Fruit fly (Drosophila melanogaster) whole organism, embryonic: ENCODE results near the gene bwa.
A peak's percentile ranks its signal among the peaks of the same experiment; 100 is the strongest.

Experiments
- CG10147 ChIP-seq: fragments of 200-800 bp; sonication (Bioruptor generic); optimal IDR thresholded peaks from 2 replicates; lab custom pipeline; 2019; ENCODE audit warnings: missing biosample characterization, mild to moderate bottlenecking, missing genetic modification characterization, moderate library complexity
- CG10274 ChIP-seq: fragments of 200-800 bp; sonication (Bioruptor generic); optimal IDR thresholded peaks from 3 replicates; lab custom pipeline; 2017; ENCODE audit warnings: missing biosample characterization, mild to moderate bottlenecking, missing genetic modification characterization
- CG11695 ChIP-seq: fragments of 200-800 bp; sonication (Bioruptor generic); IDR thresholded peaks from 3 replicates; pipeline ENCODE4 v1.3.6; 2022; ENCODE audit warnings: missing biosample characterization, missing genetic modification characterization
- CG14667 ChIP-seq: fragments of 200-800 bp; sonication (Bioruptor generic); IDR thresholded peaks from 2 replicates; pipeline ENCODE4 v1.3.6; 2022; ENCODE audit warnings: missing biosample characterization, missing genetic modification characterization
- CG14860 ChIP-seq: fragments of 200-800 bp; sonication (Bioruptor generic); IDR thresholded peaks from 3 replicates; pipeline ENCODE4 v1.3.6; 2022; ENCODE audit warnings: missing biosample characterization, missing genetic modification characterization; ENCODE audit not compliant: partially characterized antibody
- CG16813 ChIP-seq: fragments of 200-800 bp; sonication (Bioruptor generic); IDR thresholded peaks from 3 replicates; pipeline ENCODE4 v1.3.6; 2022; ENCODE audit warnings: missing biosample characterization, missing genetic modification characterization; ENCODE audit not compliant: partially characterized antibody
- CG17359 ChIP-seq: fragments of 200-800 bp; sonication (Bioruptor generic); optimal IDR thresholded peaks from 3 replicates; lab custom pipeline; 2018; ENCODE audit warnings: missing biosample characterization, mild to moderate bottlenecking, missing genetic modification characterization, moderate library complexity
- CG18599 ChIP-seq: fragments of 200-800 bp; sonication (Bioruptor generic); optimal IDR thresholded peaks from 3 replicates; lab custom pipeline; 2017; ENCODE audit warnings: missing biosample characterization, missing genetic modification characterization, mild to moderate bottlenecking, moderate library complexity, missing genetic modification reagents
- CG2202 ChIP-seq: fragments of 200-800 bp; sonication (Bioruptor generic); optimal IDR thresholded peaks from 2 replicates; lab custom pipeline; 2018; ENCODE audit warnings: missing biosample characterization, mild to moderate bottlenecking, missing genetic modification characterization
- CG2875 ChIP-seq: fragments of 200-800 bp; sonication (Bioruptor generic); optimal IDR thresholded peaks from 2 replicates; lab custom pipeline; 2017; ENCODE audit warnings: missing biosample characterization, mild to moderate bottlenecking, missing genetic modification characterization, missing genetic modification reagents
- CG3407 ChIP-seq: fragments of 200-800 bp; sonication (Bioruptor generic); optimal IDR thresholded peaks from 2 replicates; lab custom pipeline; 2018; ENCODE audit warnings: missing biosample characterization, mild to moderate bottlenecking, missing genetic modification characterization
- CG3847 ChIP-seq: fragments of 200-800 bp; sonication (Bioruptor generic); IDR thresholded peaks from 2 replicates; pipeline ENCODE4 v1.3.6; 2022; ENCODE audit warnings: missing biosample characterization, missing genetic modification characterization
- CG4707 ChIP-seq: fragments of 200-800 bp; sonication (Bioruptor generic); optimal IDR thresholded peaks from 2 replicates; lab custom pipeline; 2018; ENCODE audit warnings: missing biosample characterization, mild to moderate bottlenecking, missing genetic modification characterization, moderate library complexity
- CG6791 ChIP-seq: fragments of 200-800 bp; sonication (Bioruptor generic); IDR thresholded peaks from 3 replicates; pipeline ENCODE4 v1.3.6; 2022; ENCODE audit warnings: missing biosample characterization, missing genetic modification characterization; ENCODE audit not compliant: partially characterized antibody
- CG7271 ChIP-seq: fragments of 200-800 bp; sonication (Bioruptor generic); optimal IDR thresholded peaks from 2 replicates; lab custom pipeline; 2018; ENCODE audit warnings: missing biosample characterization, mild to moderate bottlenecking, missing genetic modification characterization, moderate library complexity
- CG7357 ChIP-seq: fragments of 200-800 bp; sonication (Bioruptor generic); IDR thresholded peaks from 3 replicates; pipeline ENCODE4 v1.3.6; 2022; ENCODE audit warnings: missing biosample characterization, missing genetic modification characterization
- CG8388 ChIP-seq: fragments of 200-800 bp; sonication (Bioruptor generic); optimal IDR thresholded peaks from 2 replicates; lab custom pipeline; 2019; ENCODE audit warnings: missing biosample characterization, mild to moderate bottlenecking, missing genetic modification characterization, moderate library complexity
- CG8765 ChIP-seq: fragments of 200-800 bp; sonication (Bioruptor generic); IDR thresholded peaks from 2 replicates; pipeline ENCODE4 v1.3.6; 2022; ENCODE audit warnings: missing biosample characterization, missing genetic modification characterization
- CG9437 ChIP-seq: fragments of 200-800 bp; sonication (Bioruptor generic); optimal IDR thresholded peaks from 2 replicates; lab custom pipeline; 2018; ENCODE audit warnings: missing biosample characterization, mild to moderate bottlenecking, missing genetic modification characterization
- CTCF ChIP-seq: fragments of 200-800 bp; sonication (Bioruptor generic); optimal IDR thresholded peaks from 2 replicates; lab custom pipeline; 2017; ENCODE audit warnings: missing biosample characterization, mild to moderate bottlenecking, missing genetic modification characterization, moderate library complexity
- Drgx ChIP-seq: fragments of 200-800 bp; sonication (Bioruptor generic); IDR thresholded peaks from 2 replicates; pipeline ENCODE4 v1.3.6; 2022; ENCODE audit warnings: missing biosample characterization, missing genetic modification characterization
- Elba2 ChIP-seq: fragments of 200-800 bp; sonication (Bioruptor generic); optimal IDR thresholded peaks from 3 replicates; lab custom pipeline; 2016; ENCODE audit warnings: missing biosample characterization, missing genetic modification characterization
- Fer1 ChIP-seq: fragments of 200-800 bp; sonication (Bioruptor generic); optimal IDR thresholded peaks from 2 replicates; lab custom pipeline; 2017; ENCODE audit warnings: missing biosample characterization, mild to moderate bottlenecking, missing genetic modification characterization
- Hmr ChIP-seq: fragments of 200-800 bp; sonication (Bioruptor generic); optimal IDR thresholded peaks from 3 replicates; lab custom pipeline; 2017; ENCODE audit warnings: mild to moderate bottlenecking, missing biosample characterization, missing genetic modification reagents, missing genetic modification characterization
- Jarid2 ChIP-seq: fragments of 200-800 bp; sonication (Bioruptor generic); optimal IDR thresholded peaks from 3 replicates; lab custom pipeline; 2017; ENCODE audit warnings: mild to moderate bottlenecking, missing biosample characterization, missing genetic modification reagents, missing genetic modification characterization
- Lhr ChIP-seq: fragments of 200-800 bp; sonication (Bioruptor generic); optimal IDR thresholded peaks from 3 replicates; lab custom pipeline; 2017; ENCODE audit warnings: mild to moderate bottlenecking, missing biosample characterization, missing genetic modification reagents, missing genetic modification characterization
- NC2α ChIP-seq: fragments of 200-800 bp; sonication (Bioruptor generic); optimal IDR thresholded peaks from 2 replicates; lab custom pipeline; 2016; ENCODE audit warnings: missing biosample characterization, missing genetic modification characterization
- Opbp ChIP-seq: fragments of 200-800 bp; sonication (Bioruptor generic); IDR thresholded peaks from 3 replicates; pipeline ENCODE4 v1.3.6; 2022; ENCODE audit warnings: missing biosample characterization, missing genetic modification characterization; ENCODE audit not compliant: partially characterized antibody
- PHDP ChIP-seq: fragments of 200-800 bp; sonication (Bioruptor generic); optimal IDR thresholded peaks from 3 replicates; lab custom pipeline; 2018; ENCODE audit warnings: missing biosample characterization, mild to moderate bottlenecking, missing genetic modification characterization, moderate library complexity
- Side ChIP-seq: fragments of 200-800 bp; sonication (Bioruptor generic); optimal IDR thresholded peaks from 2 replicates; lab custom pipeline; 2016; ENCODE audit warnings: missing biosample characterization, missing genetic modification characterization
- Spps ChIP-seq: fragments of 200-800 bp; sonication (Bioruptor generic); optimal IDR thresholded peaks from 2 replicates; lab custom pipeline; 2018; ENCODE audit warnings: missing biosample characterization, mild to moderate bottlenecking, missing genetic modification characterization
- Usf ChIP-seq: fragments of 200-800 bp; sonication (Bioruptor generic); optimal IDR thresholded peaks from 2 replicates; lab custom pipeline; 2017; ENCODE audit warnings: missing genotype, missing biosample characterization, missing genetic modification characterization
- bigmax ChIP-seq: fragments of 200-800 bp; sonication (Bioruptor generic); optimal IDR thresholded peaks from 2 replicates; lab custom pipeline; 2018; ENCODE audit warnings: missing biosample characterization, mild to moderate bottlenecking, missing genetic modification characterization
- cad ChIP-seq: fragments of >200 bp; optimal IDR thresholded peaks from 2 replicates; lab custom pipeline; 2017; ENCODE audit warnings: missing biosample characterization, missing genetic modification characterization
- ci ChIP-seq: fragments of 200-800 bp; sonication (Bioruptor generic); IDR thresholded peaks from 3 replicates; pipeline ENCODE4 v1.3.6; 2022; ENCODE audit warnings: missing biosample characterization, missing genetic modification characterization
- corto ChIP-seq: fragments of 200-800 bp; sonication (Bioruptor generic); optimal IDR thresholded peaks from 2 replicates; lab custom pipeline; 2016; ENCODE audit warnings: missing biosample characterization, mild to moderate bottlenecking, missing genetic modification characterization, moderate library complexity
- crol ChIP-seq: fragments of 200-800 bp; sonication (Bioruptor generic); IDR thresholded peaks from 2 replicates; pipeline ENCODE4 v1.3.6; 2022; ENCODE audit warnings: missing biosample characterization, missing genetic modification characterization
- da ChIP-seq: fragments of 200-800 bp; sonication (Bioruptor generic); optimal IDR thresholded peaks from 2 replicates; lab custom pipeline; 2016; ENCODE audit warnings: missing biosample characterization, missing genetic modification characterization
- dmrt11E ChIP-seq: fragments of 200-800 bp; sonication (Bioruptor generic); optimal IDR thresholded peaks from 3 replicates; lab custom pipeline; 2018; ENCODE audit warnings: missing biosample characterization, mild to moderate bottlenecking, missing genetic modification characterization, moderate library complexity
- dpn ChIP-seq, 2 experiments: fragments of 200-800 bp; sonication (Bioruptor generic); optimal IDR thresholded peaks; 3 replicates each; lab custom pipeline; 2016; ENCODE audit warnings: missing biosample characterization in 2 of 2, missing genetic modification characterization in 2 of 2
- exex ChIP-seq: fragments of 200-800 bp; sonication (Bioruptor generic); optimal IDR thresholded peaks from 4 replicates; lab custom pipeline; 2018; ENCODE audit warnings: missing biosample characterization, mild to moderate bottlenecking, missing genetic modification characterization, moderate library complexity
- hkb ChIP-seq, 2 experiments: fragments of 200-800 bp in 1 of 2; fragments of >200 bp in 1 of 2; sonication (Bioruptor generic) in 1 of 2; IDR thresholded peaks in 1 of 2; optimal IDR thresholded peaks in 1 of 2; 2 replicates each; pipeline versions ENCODE4 v1.3.6 to Lab custom; 2017 to 2022; ENCODE audit warnings: missing biosample characterization in 1 of 2, missing genetic modification characterization in 1 of 2
- ind ChIP-seq: fragments of 200-800 bp; sonication (Bioruptor generic); optimal IDR thresholded peaks from 3 replicates; lab custom pipeline; 2016; ENCODE audit warnings: missing biosample characterization, missing genetic modification characterization
- rib ChIP-seq: fragments of 200-800 bp; sonication (Bioruptor generic); IDR thresholded peaks from 2 replicates; pipeline ENCODE4 v1.3.6; 2022; ENCODE audit warnings: missing biosample characterization, missing genetic modification characterization
- sc ChIP-seq, 3 experiments: fragments of >200 bp in 2 of 3; fragments of 200-800 bp in 1 of 3; sonication (Bioruptor generic) in 1 of 3; optimal IDR thresholded peaks; 2 replicates in 2 of 3; 3 replicates in 1 of 3; lab custom pipeline; 2017; ENCODE audit warnings: mild to moderate bottlenecking in 1 of 3, missing biosample characterization in 1 of 3, missing genetic modification characterization in 1 of 3, missing genetic modification reagents in 1 of 3
- sens-2 ChIP-seq: fragments of 200-800 bp; sonication (Bioruptor generic); IDR thresholded peaks from 2 replicates; pipeline ENCODE4 v1.3.6; 2022; ENCODE audit warnings: missing biosample characterization, missing genetic modification characterization
- shn ChIP-seq: fragments of 200-800 bp; sonication (Bioruptor generic); optimal IDR thresholded peaks from 3 replicates; lab custom pipeline; 2016; ENCODE audit warnings: missing biosample characterization, missing genetic modification characterization
- sqz ChIP-seq: fragments of 200-800 bp; sonication (Bioruptor generic); optimal IDR thresholded peaks from 3 replicates; lab custom pipeline; 2018; ENCODE audit warnings: missing biosample characterization, mild to moderate bottlenecking, missing genetic modification characterization
- stwl ChIP-seq: fragments of 200-800 bp; sonication (Bioruptor generic); optimal IDR thresholded peaks from 3 replicates; lab custom pipeline; 2018; ENCODE audit warnings: missing biosample characterization, mild to moderate bottlenecking, missing genetic modification characterization, moderate library complexity
- tx ChIP-seq: fragments of 200-800 bp; sonication (Bioruptor generic); optimal IDR thresholded peaks from 2 replicates; lab custom pipeline; 2016; ENCODE audit warnings: missing biosample characterization, missing genetic modification characterization

Gene bwa

dm6 chr2L:20104526-20104925 lies 38.3 kb downstream of the bwa start (continued):
- TF ChIP-seq CG3407 (no peak), tx (no peak), CG2875 (GFP tag; lab: Kevin White, UChicago) (no peak), rib (no peak), Spps (no peak), CG16813 (GFP tag; lab: Robert Waterston, UW) (no peak), CG8765 (no peak), CG2202 (tag; lab: Kevin White, UChicago) (no peak), Usf (GFP tag; lab: Kevin White, UChicago) (no peak), Opbp (GFP tag; lab: Robert Waterston, UW) (0 out of 3 replicates have a peak, but pooled peaks have one; percentile 37), ci (GFP tag; lab: Robert Waterston, UW) (no peak), sens-2 (GFP tag; lab: Robert Waterston, UW) (no peak), dmrt11E (tag; lab: Kevin White, UChicago) (no peak), ind (no peak), CG7357 (GFP tag; lab: Robert Waterston, UW) (no peak), Jarid2 (peak; percentile 41), cad (GFP tag; lab: Kevin White, UChicago) (no peak), shn (GFP tag; lab: Kevin White, UChicago) (no peak), CG4707 (no peak), CG10147 (no peak), dpn (GFP tag; optimal IDR thresholded peaks at IDR 0.05; lab: Kevin White, UChicago) (no peak), sqz (GFP tag; lab: Kevin White, UChicago) (no peak), Side (GFP tag; lab: Kevin White, UChicago) (no peak), CG8388 (GFP tag; lab: Kevin White, UChicago) (no peak), exex (tag; lab: Kevin White, UChicago) (no peak), CG3847 (GFP tag; lab: Robert Waterston, UW) (no peak), CG9437 (GFP tag; lab: Kevin White, UChicago) (no peak), CG7271 (tag; lab: Kevin White, UChicago) (no peak), da (no peak), CG17359 (tag; lab: Kevin White, UChicago) (no peak), CG10274 (no peak), CG18599 (GFP tag; lab: Kevin White, UChicago) (no peak), sc (optimal IDR thresholded peaks at IDR 0.05; lab: Kevin White, UChicago) (no peak), sc (GFP tag; optimal IDR thresholded peaks at IDR 0.05; lab: Kevin White, UChicago) (no peak), bigmax (GFP tag; lab: Kevin White, UChicago) (no peak), PHDP (tag; lab: Kevin White, UChicago) (no peak), stwl (tag; lab: Kevin White, UChicago) (peak; percentile 78), Drgx (no peak), Lhr (GFP tag; lab: Kevin White, UChicago) (peak; percentile 99), CG6791 (GFP tag; lab: Robert Waterston, UW) (peak; percentile 68), hkb (optimal IDR thresholded peaks at IDR 0.05; lab: Kevin White, UChicago) (no peak), hkb (GFP tag; IDR thresholded peaks at IDR 0.05; lab: Robert Waterston, UW) (no peak), CG14860 (GFP tag; lab: Robert Waterston, UW) (0 out of 3 replicates have a peak, but pooled peaks have one; percentile 16), CTCF (GFP tag; lab: Kevin White, UChicago) (peak; percentile 39), corto (GFP tag; lab: Kevin White, UChicago) (no peak), crol (no peak), Hmr (GFP tag; lab: Kevin White, UChicago) (peak; percentile 53), CG14667 (GFP tag; lab: Robert Waterston, UW) (no peak), Elba2 (GFP tag; lab: Kevin White, UChicago) (peak; percentile 9), NC2α (peak; percentile 31), CG11695 (GFP tag; lab: Robert Waterston, UW) (no peak), Fer1 (GFP tag; lab: Kevin White, UChicago) (no peak)
